Fruit fly (Drosophila melanogaster) Kc167 (cell line): ENCODE data around the gene Dus4.

Experiments
- Myc ChIP-seq: fragments of >200 bp; optimal IDR thresholded peaks from 2 replicates; lab custom pipeline; 2017; ENCODE audit warnings: missing external identifiers
- h ChIP-seq: fragments of >200 bp; optimal IDR thresholded peaks from 3 replicates; lab custom pipeline; 2018; ENCODE audit warnings: missing external identifiers
- insv ChIP-seq: fragments of >200 bp; optimal IDR thresholded peaks from 3 replicates; lab custom pipeline; 2018; ENCODE audit warnings: missing external identifiers
- psq ChIP-seq: fragments of >200 bp; optimal IDR thresholded peaks from 2 replicates; lab custom pipeline; 2017; ENCODE audit warnings: missing external identifiers

dm6 chr2L:19033288-19033687, 29.8 kb upstream of the Dus4 start, which contains the start of gene hook:
- TF ChIP-seq insv, result no peak
- no peak for TF ChIP-seq psq (lab: Kevin White, UChicago)
- no peak for TF ChIP-seq Myc (lab: Kevin White, UChicago)
- TF ChIP-seq h (lab: Kevin White, UChicago), result no peak
